Fruit fly (Drosophila melanogaster): ENCODE measurements around the gene CG5888.
A peak's percentile ranks its signal among the peaks of the same experiment; 100 is the strongest.

DNA sequence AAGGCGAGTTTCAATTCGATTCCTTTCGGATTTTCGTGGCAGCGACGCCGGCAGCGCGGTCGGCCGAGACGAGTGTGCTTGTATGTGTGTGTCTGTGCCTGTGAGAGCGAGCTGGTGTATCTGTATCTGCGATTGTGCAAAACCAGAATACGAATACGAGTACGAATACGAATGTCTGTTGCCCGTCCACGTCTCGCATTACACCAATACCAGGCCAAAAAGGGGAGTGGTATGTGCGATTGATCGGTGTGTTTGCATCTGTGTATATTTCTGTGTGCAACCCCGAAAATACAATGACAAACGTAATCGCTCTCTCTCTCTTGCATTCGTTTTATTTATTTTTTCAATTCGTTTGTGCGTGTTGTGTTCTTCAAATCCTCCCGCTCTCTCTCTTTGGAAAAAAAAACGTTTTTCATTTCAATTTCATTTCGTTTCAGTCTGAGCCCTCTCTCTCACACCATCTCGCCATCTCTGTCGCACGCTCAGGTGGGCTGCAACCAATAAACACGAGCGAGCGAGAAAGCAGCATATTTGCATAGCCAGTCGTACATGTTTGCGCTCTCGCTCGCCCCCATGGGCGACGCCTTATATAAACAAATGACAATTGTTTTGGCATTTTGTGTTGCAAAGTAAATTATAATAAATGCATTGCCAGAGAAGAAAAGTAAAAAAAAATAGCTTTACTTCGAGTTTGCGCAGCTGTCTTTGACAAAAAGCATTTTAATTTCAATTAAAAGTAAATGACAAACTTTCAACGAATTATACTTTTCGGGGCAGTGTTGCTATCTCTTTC is 37.9 kb upstream of the CG5888 start:
- TF ChIP-seq sug (tag; optimal IDR thresholded peaks at IDR 0.05) (peak; percentile 26), Sry-δ (GFP tag; optimal IDR thresholded peaks at IDR 0.05) (peak; percentile 14), dan (GFP tag; IDR thresholded peaks at IDR 0.05) (no peak), Meics (GFP tag; optimal IDR thresholded peaks at IDR 0.05) (peak; percentile 20), H15 (GFP tag; IDR thresholded peaks at IDR 0.05) (0 out of 3 replicates have a peak, but pooled peaks have one; percentile 37), Blimp-1 (GFP tag; optimal IDR thresholded peaks at IDR 0.05) (no peak), CG9727 (GFP tag; optimal IDR thresholded peaks at IDR 0.05) (peak; percentile 70), Asciz (GFP tag; optimal IDR thresholded peaks at IDR 0.05) (peak; percentile 45), CG1792 (GFP tag; optimal IDR thresholded peaks at IDR 0.05) (no peak), Lhr (GFP tag; optimal IDR thresholded peaks at IDR 0.05) (peak; percentile 21)
